Worm (Caenorhabditis elegans) whole organism, L3 larva: ENCODE measurements around the gene tdp-1.
A peak's percentile ranks its signal among the peaks of the same experiment; 100 is the strongest.

Experiments
- ZK546.5 ChIP-seq: sonication (generic microtip); optimal IDR thresholded peaks from 2 replicates; lab custom pipeline; 2017; ENCODE audit warnings: missing biosample characterization, missing genetic modification characterization
- aly-2 ChIP-seq: fragments of 150-350 bp; optimal IDR thresholded peaks from 2 replicates; lab custom pipeline; 2014; ENCODE audit warnings: missing biosample characterization, missing genetic modification characterization
- ama-1 ChIP-seq: fragments of 150-350 bp; optimal IDR thresholded peaks from 2 replicates; lab custom pipeline; 2018
- ceh-16 ChIP-seq: sonication (generic microtip); optimal IDR thresholded peaks from 2 replicates; lab custom pipeline; 2017; ENCODE audit warnings: missing biosample characterization, missing genetic modification characterization
- ceh-28 ChIP-seq: fragments of 150-350 bp; optimal IDR thresholded peaks from 2 replicates; lab custom pipeline; 2014; ENCODE audit warnings: missing biosample characterization, missing genetic modification reagents, missing genetic modification characterization
- ceh-82 ChIP-seq: fragments of 150-350 bp; optimal IDR thresholded peaks from 2 replicates; lab custom pipeline; 2014; ENCODE audit warnings: missing biosample characterization, missing genetic modification characterization
- daf-12 ChIP-seq: fragments of 150-350 bp; optimal IDR thresholded peaks from 2 replicates; lab custom pipeline; 2014; ENCODE audit warnings: missing biosample characterization, missing genetic modification reagents, missing genetic modification characterization
- egl-5 ChIP-seq: fragments of 150-350 bp; optimal IDR thresholded peaks from 2 replicates; lab custom pipeline; 2017; ENCODE audit warnings: missing biosample characterization, missing genetic modification reagents, missing genetic modification characterization, inconsistent platforms
- elt-1 ChIP-seq: fragments of 150-350 bp; optimal IDR thresholded peaks from 2 replicates; lab custom pipeline; 2014; ENCODE audit warnings: missing biosample characterization, missing genetic modification characterization
- elt-2 ChIP-seq: sonication (generic microtip); optimal IDR thresholded peaks from 2 replicates; lab custom pipeline; 2016; ENCODE audit warnings: missing genetic modification reagents, mild to moderate bottlenecking, missing genetic modification characterization, missing compliant biosample characterization
- elt-3 ChIP-seq, 3 experiments: fragments of 150-350 bp in 1 of 3; sonication (generic microtip) in 2 of 3; optimal IDR thresholded peaks; 2 replicates in 2 of 3; 4 replicates in 1 of 3; lab custom pipeline; 2014 to 2017; ENCODE audit warnings: missing biosample characterization in 3 of 3, missing genetic modification characterization in 3 of 3
- fkh-10 ChIP-seq: sonication (generic microtip); optimal IDR thresholded peaks from 2 replicates; lab custom pipeline; 2017; ENCODE audit warnings: missing biosample characterization, missing genetic modification reagents, missing genetic modification characterization
- fkh-2 ChIP-seq: fragments of 150-350 bp; optimal IDR thresholded peaks from 2 replicates; lab custom pipeline; 2014; ENCODE audit warnings: missing biosample characterization, missing genetic modification reagents, missing genetic modification characterization
- fos-1 ChIP-seq: fragments of 150-350 bp; optimal IDR thresholded peaks from 2 replicates; lab custom pipeline; 2014; ENCODE audit warnings: missing biosample characterization, missing genetic modification characterization
- hmg-11 ChIP-seq: sonication (generic microtip); optimal IDR thresholded peaks from 2 replicates; lab custom pipeline; 2016; ENCODE audit warnings: missing genetic modification characterization, missing compliant biosample characterization
- jun-1 ChIP-seq: fragments of 150-350 bp; optimal IDR thresholded peaks from 2 replicates; lab custom pipeline; 2014; ENCODE audit warnings: missing biosample characterization, missing genetic modification reagents, missing genetic modification characterization
- mdl-1 ChIP-seq: fragments of 150-350 bp; optimal IDR thresholded peaks from 2 replicates; lab custom pipeline; 2014; ENCODE audit warnings: missing biosample characterization, missing genetic modification characterization
- mml-1 ChIP-seq: fragments of 150-350 bp; sonication (generic microtip); optimal IDR thresholded peaks from 3 replicates; lab custom pipeline; 2014; ENCODE audit warnings: missing biosample characterization, missing genetic modification characterization
- nfya-1 ChIP-seq: sonication (generic microtip); optimal IDR thresholded peaks from 2 replicates; lab custom pipeline; 2017; ENCODE audit warnings: missing genetic modification characterization, mild to moderate bottlenecking, missing compliant biosample characterization, antibody characterized with exemption, moderate library complexity; ENCODE audit not compliant: insufficient read depth
- nhr-11 ChIP-seq: fragments of 150-350 bp; optimal IDR thresholded peaks from 2 replicates; lab custom pipeline; 2014; ENCODE audit warnings: missing biosample characterization, missing genetic modification characterization
- nhr-23 ChIP-seq: fragments of 150-350 bp; optimal IDR thresholded peaks from 2 replicates; lab custom pipeline; 2014; ENCODE audit warnings: missing biosample characterization, missing genetic modification reagents, missing genetic modification characterization
- nhr-237 ChIP-seq: fragments of 150-350 bp; optimal IDR thresholded peaks from 2 replicates; lab custom pipeline; 2014; ENCODE audit warnings: missing biosample characterization, missing genetic modification characterization
- nhr-25 ChIP-seq: sonication (generic microtip); optimal IDR thresholded peaks from 2 replicates; lab custom pipeline; 2017; ENCODE audit warnings: missing biosample characterization, missing genetic modification characterization
- nhr-28 ChIP-seq: fragments of 150-350 bp; optimal IDR thresholded peaks from 2 replicates; lab custom pipeline; 2014; ENCODE audit warnings: missing biosample characterization, missing genetic modification characterization
- nhr-43 ChIP-seq: sonication (generic microtip); optimal IDR thresholded peaks from 2 replicates; lab custom pipeline; 2016; ENCODE audit warnings: mild to moderate bottlenecking, missing genetic modification characterization, missing compliant biosample characterization; ENCODE audit not compliant: poor library complexity, severe bottlenecking
- nhr-67 ChIP-seq: fragments of 150-350 bp; optimal IDR thresholded peaks from 2 replicates; lab custom pipeline; 2014; ENCODE audit warnings: missing biosample characterization, missing genetic modification characterization
- nhr-76 ChIP-seq: fragments of 150-350 bp; sonication (generic microtip); optimal IDR thresholded peaks from 5 replicates; lab custom pipeline; 2014; ENCODE audit warnings: missing biosample characterization, missing genetic modification characterization
- nhr-77 ChIP-seq: fragments of 150-350 bp; optimal IDR thresholded peaks from 2 replicates; lab custom pipeline; 2014; ENCODE audit warnings: missing biosample characterization, missing genetic modification characterization
- pha-4 ChIP-seq: fragments of 150-350 bp; optimal IDR thresholded peaks from 2 replicates; lab custom pipeline; 2014; ENCODE audit warnings: missing biosample characterization, missing genetic modification reagents, missing genetic modification characterization
- pqm-1 ChIP-seq: fragments of 150-350 bp; optimal IDR thresholded peaks from 2 replicates; lab custom pipeline; 2017; ENCODE audit warnings: missing biosample characterization, missing genetic modification characterization, inconsistent platforms
- skn-1 ChIP-seq: fragments of 150-350 bp; optimal IDR thresholded peaks from 2 replicates; lab custom pipeline; 2014; ENCODE audit warnings: missing biosample characterization, missing genetic modification characterization
- tbx-2 ChIP-seq: sonication (generic microtip); optimal IDR thresholded peaks from 2 replicates; lab custom pipeline; 2016; ENCODE audit warnings: mild to moderate bottlenecking, missing genetic modification characterization, missing compliant biosample characterization
- unc-62 ChIP-seq: fragments of 150-350 bp; sonication (generic microtip); optimal IDR thresholded peaks from 4 replicates; lab custom pipeline; 2014; ENCODE audit warnings: missing biosample characterization, missing genetic modification reagents, missing genetic modification characterization

The tdp-1 gene

DNA sequence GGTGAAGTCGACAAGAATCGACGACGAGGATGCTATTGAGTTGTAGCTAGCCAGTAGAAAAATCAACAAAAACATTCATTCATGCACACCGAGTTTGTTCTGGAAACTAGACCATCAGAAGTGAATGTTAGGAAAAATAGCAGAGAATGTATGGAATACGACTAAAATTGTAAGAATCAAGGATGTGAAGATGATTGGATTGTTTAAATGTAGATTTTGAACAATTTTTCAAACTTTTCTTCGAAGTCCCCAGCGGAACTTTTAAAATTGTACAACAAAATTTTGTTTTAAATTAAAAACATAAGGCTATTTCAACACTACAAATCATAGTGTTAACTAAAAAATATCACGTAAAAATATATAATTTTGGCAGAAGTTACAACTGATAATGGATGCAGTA is 14.9 kb upstream of the tdp-1 start, which contains the start of gene C18E9.7:
C18E9.7 (minus strand) TSS at position 101 of the 400 bp plus-strand sequence.
- TF ChIP-seq nhr-77 (tag; lab: Kevin White, UChicago), result no peak
- TF ChIP-seq nhr-67 (tag; lab: Kevin White, UChicago), result no peak
- TF ChIP-seq tbx-2 (tag; lab: Kevin White, UChicago), result no peak
- no peak for TF ChIP-seq mdl-1 (tag; lab: Kevin White, UChicago)
- no peak for TF ChIP-seq nhr-237 (tag; lab: Kevin White, UChicago)
- TF ChIP-seq aly-2 (tag; lab: Kevin White, UChicago), result no peak
- no peak for TF ChIP-seq nhr-23 (tag; lab: Kevin White, UChicago)
- no peak for TF ChIP-seq ceh-82 (tag; lab: Kevin White, UChicago)
- no peak for TF ChIP-seq nhr-11 (tag; lab: Kevin White, UChicago)
- TF ChIP-seq fkh-10 (GFP tag; lab: Kevin White, UChicago), result no peak
- TF ChIP-seq nhr-25 (tag; lab: Kevin White, UChicago), result no peak
- TF ChIP-seq ZK546.5 (tag; lab: Kevin White, UChicago), result no peak
- no peak for TF ChIP-seq daf-12 (tag; lab: Kevin White, UChicago)

ce11 chrII:8987962-8988361 is 9.7 kb upstream of the tdp-1 start, which contains the start of gene C18E9.8:
C18E9.8 (minus strand) TSS chrII:8988062.
- TF ChIP-seq elt-2, result peak; percentile 36
- no peak for TF ChIP-seq ZK546.5 (tag; lab: Kevin White, UChicago)

DNA sequence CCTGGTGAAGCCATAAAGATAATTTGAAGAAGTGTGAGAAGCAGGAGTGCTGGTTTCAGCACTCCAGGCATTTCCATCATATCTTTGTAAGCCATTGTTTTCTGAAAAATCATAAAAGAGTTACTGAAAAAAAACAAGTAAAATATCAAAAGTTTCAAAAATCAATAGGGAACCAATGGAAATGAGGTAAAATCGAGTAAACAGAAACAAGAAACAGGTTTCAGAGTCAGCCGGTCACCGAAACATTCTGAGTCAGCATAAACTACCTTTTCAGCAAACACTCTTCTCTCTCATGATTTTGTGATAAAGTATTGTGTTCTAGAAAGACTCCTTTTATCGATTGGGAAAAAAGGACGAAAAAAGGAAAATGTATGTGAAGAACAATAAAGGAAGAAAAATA is 8.2 kb upstream of the tdp-1 start, which contains the start of gene C18E9.9:
C18E9.9 (minus strand) TSS at position 101 of the 400 bp plus-strand sequence.
- no peak for TF ChIP-seq nhr-43 (tag; lab: Kevin White, UChicago)
- peak; percentile 21 for TF ChIP-seq pqm-1 (tag; lab: Kevin White, UChicago)
- TF ChIP-seq elt-2, result peak; percentile 12
- peak; percentile 20 for TF ChIP-seq pha-4

DNA sequence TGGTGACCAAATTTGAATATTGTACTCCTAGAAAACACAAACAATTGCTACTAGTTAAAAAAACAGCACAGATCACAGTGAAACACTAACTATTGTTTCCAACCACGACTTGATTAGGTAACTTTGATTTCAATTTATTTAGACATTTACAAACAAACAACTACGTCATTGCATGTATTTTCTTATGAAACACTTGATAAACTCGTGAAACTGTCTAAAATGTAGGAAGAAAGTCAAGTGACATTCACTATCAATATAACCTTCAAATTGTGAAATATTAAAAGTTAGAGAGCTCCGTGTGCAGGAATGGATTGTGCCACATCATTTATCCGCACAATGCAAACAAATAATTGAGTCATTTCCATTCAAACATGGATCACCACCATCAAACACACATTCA is 7.4 kb upstream of the tdp-1 start:
- TF ChIP-seq daf-12 (tag; lab: Kevin White, UChicago) (no peak), pqm-1 (tag; lab: Kevin White, UChicago) (peak; percentile 38), pha-4 (peak; percentile 65), unc-62 (GFP tag; lab: Kevin White, UChicago) (no peak), ceh-28 (no peak), elt-2 (peak; percentile 43), jun-1 (tag; lab: Kevin White, UChicago) (peak; percentile 28)

DNA sequence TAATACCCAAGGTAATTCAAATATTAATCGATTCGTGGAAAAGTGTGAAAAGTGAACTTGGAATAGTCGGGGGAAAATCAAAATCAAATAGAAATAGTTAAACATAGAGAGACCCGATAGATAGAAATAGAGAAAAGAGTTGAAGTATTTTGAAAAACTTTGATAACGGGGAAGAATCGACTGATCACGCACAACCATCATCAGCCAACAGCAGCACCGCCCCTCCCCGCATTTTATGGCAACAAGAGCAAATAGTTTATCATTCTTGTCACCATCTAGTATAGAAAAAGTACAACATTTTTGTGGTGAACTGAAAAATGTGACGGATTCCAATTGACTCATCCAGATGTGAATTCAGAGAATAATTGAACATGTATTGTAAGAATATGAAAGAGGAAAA is 6.0 kb upstream of the tdp-1 start:
- no peak for TF ChIP-seq ceh-16
- TF ChIP-seq pqm-1 (tag; lab: Kevin White, UChicago), result peak; percentile 68
- no peak for TF ChIP-seq unc-62 (GFP tag; lab: Kevin White, UChicago)
- TF ChIP-seq fkh-2 (tag; lab: Kevin White, UChicago), result no peak
- TF ChIP-seq elt-3 (tag; optimal IDR thresholded peaks at IDR 0.05; lab: Kevin White, UChicago), result no peak
- no peak for TF ChIP-seq nhr-11 (tag; lab: Kevin White, UChicago)
- no peak for TF ChIP-seq daf-12 (tag; lab: Kevin White, UChicago)
- no peak for TF ChIP-seq ZK546.5 (tag; lab: Kevin White, UChicago)
- TF ChIP-seq fos-1 (tag; lab: Kevin White, UChicago), result no peak
- TF ChIP-seq elt-2, result peak; percentile 71
- no peak for TF ChIP-seq skn-1

ce11 chrII:8992780-8993179 is 4.8 kb upstream of the tdp-1 start, which contains the start of gene ooc-5:
ooc-5 (plus strand) TSS chrII:8993160.
- no peak for TF ChIP-seq elt-1 (tag; lab: Kevin White, UChicago)
- no peak for TF ChIP-seq hmg-11 (tag; lab: Kevin White, UChicago)
- TF ChIP-seq mdl-1 (tag; lab: Kevin White, UChicago), result no peak
- TF ChIP-seq daf-12 (tag; lab: Kevin White, UChicago), result no peak
- TF ChIP-seq pha-4, result peak; percentile 44
- TF ChIP-seq nhr-28 (tag; lab: Kevin White, UChicago), result no peak
- no peak for TF ChIP-seq nhr-77 (tag; lab: Kevin White, UChicago)
- no peak for TF ChIP-seq mml-1 (tag; lab: Kevin White, UChicago)
- no peak for TF ChIP-seq nhr-23 (tag; lab: Kevin White, UChicago)
- peak; percentile 42 for TF ChIP-seq nfya-1 (tag; lab: Kevin White, UChicago)
- TF ChIP-seq nhr-76 (tag; lab: Kevin White, UChicago), result no peak
- TF ChIP-seq unc-62 (GFP tag; lab: Kevin White, UChicago), result no peak
- TF ChIP-seq egl-5, result peak; percentile 44
- TF ChIP-seq ZK546.5 (tag; lab: Kevin White, UChicago), result no peak
- TF ChIP-seq aly-2 (tag; lab: Kevin White, UChicago), result no peak
- no peak for TF ChIP-seq ama-1 (lab: Kevin White, UChicago)
